Worm (Caenorhabditis elegans): ENCODE measurements around the gene F46C5.9.

- TF ChIP-seq pqm-1 (tag; optimal IDR thresholded peaks at IDR 0.05) (no peak), nhr-77 (tag; optimal IDR thresholded peaks at IDR 0.05) (no peak), fos-1 (tag; optimal IDR thresholded peaks at IDR 0.05) (no peak), F49E8.2 (tag; optimal IDR thresholded peaks at IDR 0.05; ENCODE audit: borderline replicate concordance) (no peak)
These were observed 28.5 kb upstream of the F46C5.9 start, which contains the start of gene F46C5.7 for ce11 chrII:8839025-8839424.
